Fruit fly (Drosophila melanogaster) whole organism, embryonic: ENCODE measurements around the gene Sps2.
A peak's percentile ranks its signal among the peaks of the same experiment; 100 is the strongest.

ENCODE experiments used
- B-H1 ChIP-seq: fragments of 200-800 bp; sonication (Bioruptor generic); IDR thresholded peaks from 3 replicates; pipeline ENCODE4 v1.3.6; 2022; ENCODE audit warnings: missing biosample characterization, missing genetic modification characterization
- CG12071 ChIP-seq: fragments of 200-800 bp; sonication (Bioruptor generic); optimal IDR thresholded peaks from 3 replicates; lab custom pipeline; 2018; ENCODE audit warnings: missing biosample characterization, mild to moderate bottlenecking, missing genetic modification characterization
- CG12104 ChIP-seq: fragments of 200-800 bp; sonication (Bioruptor generic); optimal IDR thresholded peaks from 3 replicates; lab custom pipeline; 2016; ENCODE audit warnings: missing biosample characterization, missing genetic modification characterization
- CG12236 ChIP-seq: fragments of 200-800 bp; sonication (Bioruptor generic); optimal IDR thresholded peaks from 2 replicates; lab custom pipeline; 2016; ENCODE audit warnings: missing biosample characterization, missing genetic modification characterization
- CG12744 ChIP-seq: fragments of 200-800 bp; sonication (Bioruptor generic); optimal IDR thresholded peaks from 2 replicates; lab custom pipeline; 2016; ENCODE audit warnings: missing biosample characterization, missing genetic modification characterization
- CG13287 ChIP-seq: fragments of 200-800 bp; sonication (Bioruptor generic); IDR thresholded peaks from 2 replicates; pipeline ENCODE4 v1.3.6; 2022; ENCODE audit warnings: missing biosample characterization, missing genetic modification characterization; ENCODE audit not compliant: partially characterized antibody
- CG2678 ChIP-seq: fragments of 200-800 bp; sonication (Bioruptor generic); optimal IDR thresholded peaks from 3 replicates; lab custom pipeline; 2019; ENCODE audit warnings: missing biosample characterization, mild to moderate bottlenecking, missing genetic modification characterization, moderate library complexity
- CG2875 ChIP-seq: fragments of 200-800 bp; sonication (Bioruptor generic); optimal IDR thresholded peaks from 2 replicates; lab custom pipeline; 2017; ENCODE audit warnings: missing biosample characterization, mild to moderate bottlenecking, missing genetic modification characterization, missing genetic modification reagents
- CG31365 ChIP-seq: fragments of 200-800 bp; sonication (Bioruptor generic); optimal IDR thresholded peaks from 2 replicates; lab custom pipeline; 2018; ENCODE audit warnings: missing biosample characterization, mild to moderate bottlenecking, missing genetic modification characterization
- CG33557 ChIP-seq: fragments of 200-800 bp; sonication (Bioruptor generic); optimal IDR thresholded peaks from 2 replicates; lab custom pipeline; 2019; ENCODE audit warnings: missing biosample characterization, mild to moderate bottlenecking, missing genetic modification characterization, moderate library complexity
- CG4854 ChIP-seq: fragments of 200-800 bp; sonication (Bioruptor generic); optimal IDR thresholded peaks from 2 replicates; lab custom pipeline; 2016; ENCODE audit warnings: missing biosample characterization, missing genetic modification characterization, inconsistent platforms
- CG7271 ChIP-seq: fragments of 200-800 bp; sonication (Bioruptor generic); optimal IDR thresholded peaks from 2 replicates; lab custom pipeline; 2018; ENCODE audit warnings: missing biosample characterization, mild to moderate bottlenecking, missing genetic modification characterization, moderate library complexity
- CG7839 ChIP-seq: fragments of 200-800 bp; sonication (Bioruptor generic); optimal IDR thresholded peaks from 3 replicates; lab custom pipeline; 2018; ENCODE audit warnings: missing biosample characterization, mild to moderate bottlenecking, missing genetic modification characterization, moderate library complexity
- CG9215 ChIP-seq: fragments of 200-800 bp; sonication (Bioruptor generic); IDR thresholded peaks from 2 replicates; pipeline ENCODE4 v1.3.6; 2022; ENCODE audit warnings: missing biosample characterization, missing genetic modification characterization
- CG9817 ChIP-seq: fragments of 200-800 bp; sonication (Bioruptor generic); optimal IDR thresholded peaks from 2 replicates; lab custom pipeline; 2018; ENCODE audit warnings: missing biosample characterization, mild to moderate bottlenecking, missing genetic modification characterization, moderate library complexity
- CG9932 ChIP-seq: fragments of 200-800 bp; sonication (Bioruptor generic); IDR thresholded peaks from 2 replicates; pipeline ENCODE4 v1.3.6; 2022; ENCODE audit warnings: missing biosample characterization, missing genetic modification characterization
- Dad ChIP-seq: fragments of 200-800 bp; sonication (Bioruptor generic); optimal IDR thresholded peaks from 3 replicates; lab custom pipeline; 2016; ENCODE audit warnings: missing biosample characterization, missing genetic modification characterization
- Fer2 ChIP-seq: fragments of 200-800 bp; sonication (Bioruptor generic); optimal IDR thresholded peaks from 2 replicates; lab custom pipeline; 2018; ENCODE audit warnings: missing biosample characterization, mild to moderate bottlenecking, missing genetic modification characterization, moderate library complexity
- Hand ChIP-seq: fragments of 200-800 bp; sonication (Bioruptor generic); optimal IDR thresholded peaks from 2 replicates; lab custom pipeline; 2017; ENCODE audit warnings: mild to moderate bottlenecking, missing biosample characterization, missing genetic modification reagents, missing genetic modification characterization
- Hr78 ChIP-seq, 2 experiments: fragments of 200-800 bp in 1 of 2; fragments of >200 bp in 1 of 2; sonication (Bioruptor generic) in 1 of 2; optimal IDR thresholded peaks; 2 replicates each; lab custom pipeline; 2017 to 2019; ENCODE audit warnings: missing biosample characterization in 2 of 2, missing genetic modification characterization in 2 of 2, mild to moderate bottlenecking in 1 of 2, moderate library complexity in 1 of 2
- Kr ChIP-seq: fragments of 200-800 bp; sonication (Bioruptor generic); optimal IDR thresholded peaks from 2 replicates; lab custom pipeline; 2017; ENCODE audit warnings: missing biosample characterization, mild to moderate bottlenecking, missing genetic modification characterization
- Mes4 ChIP-seq: fragments of 200-800 bp; sonication (Bioruptor generic); optimal IDR thresholded peaks from 2 replicates; lab custom pipeline; 2016; ENCODE audit warnings: missing biosample characterization, missing genetic modification characterization
- Myb ChIP-seq: fragments of 200-800 bp; sonication (Bioruptor generic); optimal IDR thresholded peaks from 2 replicates; lab custom pipeline; 2016; ENCODE audit warnings: missing biosample characterization, missing genetic modification characterization
- NFAT ChIP-seq: fragments of 200-800 bp; sonication (Bioruptor generic); IDR thresholded peaks from 2 replicates; pipeline ENCODE4 v1.3.6; 2022; ENCODE audit warnings: missing biosample characterization, missing genetic modification characterization
- Optix ChIP-seq: fragments of 200-800 bp; sonication (Bioruptor generic); IDR thresholded peaks from 3 replicates; pipeline ENCODE4 v1.3.6; 2022; ENCODE audit warnings: missing biosample characterization, missing genetic modification characterization
- Ptx1 ChIP-seq: fragments of 200-800 bp; sonication (Bioruptor generic); IDR thresholded peaks from 2 replicates; pipeline ENCODE4 v1.3.6; 2022; ENCODE audit warnings: missing biosample characterization, missing genetic modification characterization
- Stat92E ChIP-seq, 3 experiments: fragments of >200 bp in 2 of 3; fragments of 200-800 bp in 1 of 3; sonication (Bioruptor generic) in 1 of 3; optimal IDR thresholded peaks; 2 replicates each; lab custom pipeline; 2017 to 2019; ENCODE audit warnings: missing biosample characterization in 3 of 3, missing genetic modification characterization in 3 of 3, mild to moderate bottlenecking in 1 of 3, moderate library complexity in 1 of 3
- Xbp1 ChIP-seq: fragments of 200-800 bp; sonication (Bioruptor generic); optimal IDR thresholded peaks from 3 replicates; lab custom pipeline; 2016; ENCODE audit warnings: missing biosample characterization, mild to moderate bottlenecking, missing genetic modification characterization
- caup ChIP-seq: fragments of 200-800 bp; sonication (Bioruptor generic); optimal IDR thresholded peaks from 3 replicates; lab custom pipeline; 2017; ENCODE audit warnings: missing biosample characterization, mild to moderate bottlenecking, missing genetic modification characterization, moderate library complexity; ENCODE audit not compliant: severe bottlenecking
- croc ChIP-seq: fragments of 200-800 bp; sonication (Bioruptor generic); conservative IDR thresholded peaks from 3 replicates; pipeline ENCODE4 v1.3.6; 2022; ENCODE audit warnings: missing biosample characterization, missing genetic modification characterization
- cwo ChIP-seq: fragments of 200-800 bp; sonication (Bioruptor generic); optimal IDR thresholded peaks from 3 replicates; lab custom pipeline; 2017; ENCODE audit warnings: missing biosample characterization, missing genetic modification characterization, mild to moderate bottlenecking, moderate library complexity, missing genetic modification reagents
- fu2 ChIP-seq: fragments of 200-800 bp; sonication (Bioruptor generic); optimal IDR thresholded peaks from 2 replicates; lab custom pipeline; 2016; ENCODE audit warnings: missing biosample characterization, missing genetic modification characterization
- hbn ChIP-seq: fragments of 200-800 bp; sonication (Bioruptor generic); IDR thresholded peaks from 2 replicates; pipeline ENCODE4 v1.3.6; 2022; ENCODE audit warnings: missing biosample characterization, missing genetic modification characterization; ENCODE audit not compliant: partially characterized antibody
- inv ChIP-seq: fragments of 200-800 bp; sonication (Bioruptor generic); IDR thresholded peaks from 2 replicates; pipeline ENCODE4 v1.3.6; 2022; ENCODE audit warnings: missing biosample characterization, missing genetic modification characterization; ENCODE audit not compliant: partially characterized antibody
- jigr1 ChIP-seq: fragments of 200-800 bp; sonication (Bioruptor generic); IDR thresholded peaks from 3 replicates; pipeline ENCODE4 v1.3.6; 2022; ENCODE audit warnings: missing biosample characterization, missing genetic modification characterization
- kni ChIP-seq: fragments of 200-800 bp; sonication (Bioruptor generic); optimal IDR thresholded peaks from 3 replicates; lab custom pipeline; 2017; ENCODE audit warnings: mild to moderate bottlenecking, missing biosample characterization, missing genetic modification reagents, missing genetic modification characterization
- knrl ChIP-seq: fragments of 200-800 bp; sonication (Bioruptor generic); IDR thresholded peaks from 3 replicates; pipeline ENCODE4 v1.3.6; 2022; ENCODE audit warnings: missing biosample characterization, missing genetic modification characterization; ENCODE audit not compliant: partially characterized antibody
- lab ChIP-seq: fragments of 200-800 bp; sonication (Bioruptor generic); optimal IDR thresholded peaks from 3 replicates; lab custom pipeline; 2017; ENCODE audit warnings: missing biosample characterization, missing genetic modification characterization, mild to moderate bottlenecking, moderate library complexity, missing genetic modification reagents
- lov ChIP-seq, 2 experiments: fragments of 200-800 bp in 1 of 2; fragments of >200 bp in 1 of 2; sonication (Bioruptor generic) in 1 of 2; IDR thresholded peaks in 1 of 2; optimal IDR thresholded peaks in 1 of 2; 2 replicates in 1 of 2; 3 replicates in 1 of 2; pipeline versions ENCODE4 v1.3.6 to Lab custom; 2017 to 2022; ENCODE audit warnings: missing biosample characterization in 1 of 2, missing genetic modification characterization in 1 of 2
- sim ChIP-seq: fragments of 200-800 bp; sonication (Bioruptor generic); IDR thresholded peaks from 2 replicates; pipeline ENCODE4 v1.3.6; 2022; ENCODE audit warnings: missing biosample characterization, missing genetic modification characterization
- sima ChIP-seq: fragments of 200-800 bp; sonication (Bioruptor generic); optimal IDR thresholded peaks from 2 replicates; lab custom pipeline; 2016; ENCODE audit warnings: missing biosample characterization, missing genetic modification characterization
- tap ChIP-seq: fragments of 200-800 bp; optimal IDR thresholded peaks from 3 replicates; lab custom pipeline; 2019; ENCODE audit warnings: missing biosample characterization, mild to moderate bottlenecking, missing genetic modification characterization, moderate library complexity
- ttk ChIP-seq: fragments of 200-800 bp; sonication (Bioruptor generic); IDR thresholded peaks from 2 replicates; pipeline ENCODE4 v2.1.2; 2022; ENCODE audit warnings: missing biosample characterization, missing genetic modification characterization
- twi ChIP-seq: fragments of 200-800 bp; optimal IDR thresholded peaks from 2 replicates; lab custom pipeline; 2019; ENCODE audit warnings: missing biosample characterization, mild to moderate bottlenecking, missing genetic modification characterization, moderate library complexity
- vfl ChIP-seq: fragments of 200-800 bp; sonication (Bioruptor generic); optimal IDR thresholded peaks from 2 replicates; lab custom pipeline; 2016; ENCODE audit warnings: missing biosample characterization, missing genetic modification characterization
- yki ChIP-seq: fragments of >200 bp; optimal IDR thresholded peaks from 3 replicates; lab custom pipeline; 2018
- zfh2 ChIP-seq: fragments of 200-800 bp; sonication (Bioruptor generic); optimal IDR thresholded peaks from 2 replicates; lab custom pipeline; 2016; ENCODE audit warnings: missing biosample characterization, missing genetic modification characterization

Gene Sps2

DNA sequence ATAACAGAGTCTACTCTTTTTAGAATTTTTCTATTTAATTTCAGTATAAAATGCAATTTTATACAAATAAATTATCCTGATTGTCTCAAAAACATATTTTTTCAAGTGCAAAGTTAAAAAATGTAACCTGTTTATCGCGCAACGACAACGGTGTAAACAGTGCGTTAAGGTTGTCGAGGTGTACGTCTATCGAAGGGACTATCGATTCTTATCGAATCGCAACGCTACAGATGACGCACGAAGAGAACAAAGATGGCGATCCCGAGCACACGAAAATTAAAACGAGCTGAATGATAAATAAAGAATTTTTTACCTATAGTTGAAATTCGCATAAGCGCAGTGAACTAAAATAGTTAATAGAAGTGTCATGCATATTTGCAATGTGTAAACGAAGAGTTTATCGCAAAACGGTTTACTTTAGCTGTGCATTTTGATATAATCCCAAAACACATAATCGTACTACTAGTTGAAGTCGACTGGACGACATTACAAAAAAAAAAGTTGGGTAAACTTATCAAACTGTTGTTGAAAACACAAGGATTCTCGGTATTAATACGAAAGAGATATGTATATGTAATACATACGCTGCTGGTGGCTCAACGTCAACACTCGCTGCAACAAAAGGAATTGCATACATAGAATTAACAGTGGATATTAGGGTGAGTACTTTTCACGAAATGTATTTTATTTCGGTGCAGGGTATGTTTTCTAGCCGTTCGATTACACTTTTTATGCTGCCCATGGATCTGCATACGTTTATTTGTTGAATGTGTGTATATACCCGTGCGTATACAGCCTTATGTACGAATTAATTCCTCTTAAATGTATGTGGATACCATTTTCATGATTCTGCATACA is 45.7 kb downstream of the Sps2 start, which contains the start of gene da (continued):
- TF ChIP-seq CG12744 (GFP tag; lab: Kevin White, UChicago) (peak; percentile 3), caup (GFP tag; lab: Kevin White, UChicago) (peak; percentile 69), twi (tag; lab: Kevin White, UChicago) (peak; percentile 43), CG31365 (tag; lab: Kevin White, UChicago) (no peak), Myb (GFP tag; lab: Kevin White, UChicago) (peak; percentile 29), Hand (GFP tag; lab: Kevin White, UChicago) (no peak), Dad (GFP tag; lab: Kevin White, UChicago) (peak; percentile 45), ttk (GFP tag; lab: Robert Waterston, UW) (0 out of 2 replicates have a peak, but pooled peaks have one; percentile 19), yki (lab: Kevin White, UChicago) (no peak), inv (GFP tag; lab: Robert Waterston, UW) (peak; percentile 33; the same call in 1 of the 2 replicates), lab (no peak), vfl (GFP tag; lab: Kevin White, UChicago) (peak; percentile 53), croc (GFP tag; lab: Robert Waterston, UW) (no peak), tap (peak; percentile 60), Xbp1 (peak; percentile 73), Mes4 (peak; percentile 30), Ptx1 (GFP tag; lab: Robert Waterston, UW) (peak; percentile 54), Stat92E (GFP tag; optimal IDR thresholded peaks at IDR 0.05; lab: Kevin White, UChicago) (no peak), cwo (GFP tag; lab: Kevin White, UChicago) (no peak), B-H1 (peak; percentile 15; the same call in 1 of the 3 replicates), CG12104 (GFP tag; lab: Kevin White, UChicago) (no peak), lov (optimal IDR thresholded peaks at IDR 0.05; lab: Kevin White, UChicago) (no peak), lov (GFP tag; IDR thresholded peaks at IDR 0.05; lab: Robert Waterston, UW) (peak; percentile 64; the same call in 1 of the 3 replicates), CG4854 (GFP tag; lab: Kevin White, UChicago) (peak; percentile 8), sima (GFP tag; lab: Kevin White, UChicago) (no peak), CG9817 (no peak), fu2 (GFP tag; lab: Kevin White, UChicago) (peak; percentile 32), CG7839 (tag; lab: Kevin White, UChicago) (peak; percentile 61), CG12071 (no peak), CG12236 (GFP tag; lab: Kevin White, UChicago) (peak; percentile 48), Fer2 (peak; percentile 1), Kr (no peak), CG13287 (GFP tag; lab: Robert Waterston, UW) (peak; percentile 64), Optix (GFP tag; lab: Robert Waterston, UW) (no peak), CG7271 (tag; lab: Kevin White, UChicago) (peak; percentile 3), hbn (GFP tag; lab: Robert Waterston, UW) (peak; percentile 41), CG2678 (tag; lab: Kevin White, UChicago) (peak; percentile 63), kni (no peak), zfh2 (GFP tag; lab: Kevin White, UChicago) (peak; percentile 69), NFAT (peak; percentile 58; the same call in 1 of the 2 replicates), knrl (peak; percentile 50; the same call in 1 of the 3 replicates), jigr1 (no peak), Hr78 (GFP tag; optimal IDR thresholded peaks at IDR 0.05; lab: Kevin White, UChicago) (peak in 1 of 2 experiments; percentile 8), CG2875 (GFP tag; lab: Kevin White, UChicago) (peak; percentile 25), sim (GFP tag; lab: Robert Waterston, UW) (no peak), CG33557 (GFP tag; lab: Kevin White, UChicago) (peak; percentile 18), CG9932 (peak; percentile 75; the same call in 1 of the 2 replicates), CG9215 (GFP tag; lab: Robert Waterston, UW) (no peak)
